Worm (Caenorhabditis elegans) whole organism, young adult: ENCODE measurements around the gene metl-1.

Experiments used
- egl-18 ChIP-seq: fragments of 200-800 bp; sonication (Bioruptor generic); IDR thresholded peaks from 2 replicates; pipeline ENCODE4 v1.3.6; 2022; ENCODE audit warnings: missing genetic modification reagents, missing genetic modification characterization, missing compliant biosample characterization
- ekl-4 ChIP-seq: fragments of 200-800 bp; sonication (Bioruptor generic); IDR thresholded peaks from 2 replicates; pipeline ENCODE4 v1.3.6; 2022; ENCODE audit warnings: missing genetic modification reagents, missing genetic modification characterization, missing compliant biosample characterization
- sea-2 ChIP-seq: fragments of 200-800 bp; sonication (Bioruptor generic); IDR thresholded peaks from 2 replicates; pipeline ENCODE4 v1.3.6; 2022; ENCODE audit warnings: missing genetic modification characterization, missing compliant biosample characterization
- sptf-2 ChIP-seq: fragments of 200-800 bp; sonication (Bioruptor generic); optimal IDR thresholded peaks from 2 replicates; lab custom pipeline; 2018; ENCODE audit warnings: mild to moderate bottlenecking, missing genetic modification characterization, missing compliant biosample characterization
- unc-62 ChIP-seq: fragments of 150-350 bp; optimal IDR thresholded peaks from 2 replicates; lab custom pipeline; 2014; ENCODE audit warnings: missing biosample characterization, missing genetic modification reagents, missing genetic modification characterization

- TF ChIP-seq sea-2 (GFP tag; lab: Robert Waterston, UW) (no peak), egl-18 (GFP tag; lab: Robert Waterston, UW) (no peak), sptf-2 (no peak), unc-62 (GFP tag; lab: Kevin White, UChicago) (no peak), ekl-4 (GFP tag; lab: Robert Waterston, UW) (no peak)
Observed at ce11 chrII:11424032-11424431, 49.3 kb downstream of the metl-1 start.
